Fruit fly (Drosophila melanogaster): ENCODE data around the gene CG1523.

The CG1523 gene

DNA sequence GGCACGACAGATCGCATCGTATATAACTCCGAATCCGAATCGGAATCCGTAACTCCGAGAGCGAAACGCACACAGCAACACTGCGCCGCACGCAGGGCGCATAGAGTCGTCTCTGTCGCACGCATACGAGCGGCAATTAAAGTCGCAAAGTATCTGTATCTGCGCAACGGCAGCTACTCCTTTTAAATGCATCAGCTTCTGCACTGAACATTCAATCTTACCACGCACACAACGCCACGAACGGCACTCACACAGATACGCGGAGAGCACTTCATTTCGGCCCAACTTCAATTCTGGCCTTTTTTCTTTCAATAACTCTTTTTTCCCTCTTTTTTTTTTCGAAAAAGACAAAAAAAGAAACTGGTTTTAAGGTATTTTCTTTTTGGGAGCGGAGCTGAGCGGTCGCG is 38.8 kb upstream of the CG1523 start:
- TF ChIP-seq CG17806 (tag; optimal IDR thresholded peaks at IDR 0.05), result peak; percentile 78
- TF ChIP-seq CG13204 (GFP tag; optimal IDR thresholded peaks at IDR 0.05), result peak; percentile 96
- peak; percentile 67 for TF ChIP-seq D1 (tag; optimal IDR thresholded peaks at IDR 0.05)
- peak; percentile 62 for TF ChIP-seq CG8301 (tag; optimal IDR thresholded peaks at IDR 0.05)
- TF ChIP-seq Pif1A (GFP tag; optimal IDR thresholded peaks at IDR 0.05), result peak; percentile 90
- TF ChIP-seq fd96Ca (GFP tag; IDR thresholded peaks at IDR 0.05), result peak; percentile 53
- TF ChIP-seq CG10348 (GFP tag; IDR thresholded peaks at IDR 0.05), result no peak
- TF ChIP-seq CG15710 (tag; optimal IDR thresholded peaks at IDR 0.05), result peak; percentile 87
- peak; percentile 88 for TF ChIP-seq CG8159 (tag; optimal IDR thresholded peaks at IDR 0.05)
- TF ChIP-seq CG14655 (GFP tag; optimal IDR thresholded peaks at IDR 0.05), result peak; percentile 78
- TF ChIP-seq CG4496 (GFP tag; IDR thresholded peaks at IDR 0.05), result peak; percentile 90
- peak; percentile 53 for TF ChIP-seq EcR (GFP tag; optimal IDR thresholded peaks at IDR 0.05)
- TF ChIP-seq CG9948 (tag; optimal IDR thresholded peaks at IDR 0.05), result peak; percentile 78
- peak; percentile 74 for TF ChIP-seq Pif1B (GFP tag; optimal IDR thresholded peaks at IDR 0.05)
- peak; percentile 53; the same call in 1 of the 2 replicates for TF ChIP-seq Ets98B (GFP tag; IDR thresholded peaks at IDR 0.05)
- TF ChIP-seq rn (GFP tag; IDR thresholded peaks at IDR 0.05), result no peak
- TF ChIP-seq CG32121 (GFP tag; IDR thresholded peaks at IDR 0.05), result peak; percentile 54
- peak; percentile 78 for TF ChIP-seq CG34367 (tag; optimal IDR thresholded peaks at IDR 0.05)
- peak; percentile 85 for TF ChIP-seq CG12605 (GFP tag; IDR thresholded peaks at IDR 0.05)
- peak; percentile 97 for TF ChIP-seq gl (tag; optimal IDR thresholded peaks at IDR 0.05)
- TF ChIP-seq Snoo (tag; optimal IDR thresholded peaks at IDR 0.05), result peak; percentile 70

DNA sequence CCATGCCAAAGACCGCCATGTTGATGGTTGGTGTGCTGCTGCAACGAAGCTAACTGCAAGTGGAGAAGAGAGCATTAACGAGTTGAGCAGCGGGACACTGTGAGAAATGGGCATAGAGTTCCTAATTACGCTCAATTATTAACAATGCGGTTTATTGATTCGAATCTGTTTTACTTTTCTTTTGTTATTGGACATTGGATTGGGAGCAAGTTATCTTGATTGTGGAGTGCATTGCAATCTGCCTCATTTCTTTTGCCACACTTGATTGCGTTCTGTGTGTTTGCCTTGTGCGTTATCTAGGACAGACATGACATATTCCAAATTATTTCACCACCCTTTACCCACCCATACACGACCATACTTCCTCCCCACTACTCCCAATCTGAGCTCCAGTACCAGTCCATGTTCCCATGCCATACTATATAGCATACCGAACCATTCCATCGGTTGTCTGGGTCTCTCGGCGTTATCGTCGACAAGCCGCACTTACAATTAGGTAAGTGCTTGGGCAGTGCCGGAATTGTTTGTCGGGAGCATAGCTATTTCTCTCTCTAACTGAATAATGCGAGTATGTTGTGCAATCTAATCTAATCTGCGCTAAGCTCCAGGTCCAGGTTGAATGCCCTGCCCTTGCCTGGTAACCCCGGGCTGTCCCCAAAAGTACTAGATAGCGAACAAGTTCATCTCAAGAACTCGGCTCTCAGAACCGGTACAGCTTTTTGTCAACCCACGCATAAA is 38.0 kb upstream of the CG1523 start:
- no peak for TF ChIP-seq D1 (tag; optimal IDR thresholded peaks at IDR 0.05)
- TF ChIP-seq gl (tag; optimal IDR thresholded peaks at IDR 0.05), result no peak
- TF ChIP-seq Pif1A (GFP tag; optimal IDR thresholded peaks at IDR 0.05), result peak; percentile 38
- peak; percentile 30; the same call in 1 of the 2 replicates for TF ChIP-seq CG32121 (GFP tag; IDR thresholded peaks at IDR 0.05)
- TF ChIP-seq fd96Ca (GFP tag; IDR thresholded peaks at IDR 0.05), result peak; percentile 86
- TF ChIP-seq Pif1B (GFP tag; optimal IDR thresholded peaks at IDR 0.05), result peak; percentile 22
- no peak for TF ChIP-seq EcR (GFP tag; optimal IDR thresholded peaks at IDR 0.05)
- peak; percentile 70 for TF ChIP-seq Ets98B (GFP tag; IDR thresholded peaks at IDR 0.05)
- TF ChIP-seq CG4496 (GFP tag; IDR thresholded peaks at IDR 0.05), result peak; percentile 68; the same call in 2 of the 3 replicates
- no peak for TF ChIP-seq Snoo (tag; optimal IDR thresholded peaks at IDR 0.05)
- TF ChIP-seq CG17806 (tag; optimal IDR thresholded peaks at IDR 0.05), result peak; percentile 37
- peak; percentile 48 for TF ChIP-seq CG34367 (tag; optimal IDR thresholded peaks at IDR 0.05)
- peak; percentile 43 for TF ChIP-seq CG8159 (tag; optimal IDR thresholded peaks at IDR 0.05)
- TF ChIP-seq CG15710 (tag; optimal IDR thresholded peaks at IDR 0.05), result peak; percentile 50
- TF ChIP-seq CG13204 (GFP tag; optimal IDR thresholded peaks at IDR 0.05), result no peak
- no peak for TF ChIP-seq rn (GFP tag; IDR thresholded peaks at IDR 0.05)
- peak; percentile 17 for TF ChIP-seq CG9948 (tag; optimal IDR thresholded peaks at IDR 0.05)
- peak; percentile 62 for TF ChIP-seq CG14655 (GFP tag; optimal IDR thresholded peaks at IDR 0.05)
- peak; percentile 16; the same call in 1 of the 2 replicates for TF ChIP-seq CG12605 (GFP tag; IDR thresholded peaks at IDR 0.05)
- TF ChIP-seq CG10348 (GFP tag; IDR thresholded peaks at IDR 0.05), result no peak
- TF ChIP-seq CG8301 (tag; optimal IDR thresholded peaks at IDR 0.05), result peak; percentile 68

DNA sequence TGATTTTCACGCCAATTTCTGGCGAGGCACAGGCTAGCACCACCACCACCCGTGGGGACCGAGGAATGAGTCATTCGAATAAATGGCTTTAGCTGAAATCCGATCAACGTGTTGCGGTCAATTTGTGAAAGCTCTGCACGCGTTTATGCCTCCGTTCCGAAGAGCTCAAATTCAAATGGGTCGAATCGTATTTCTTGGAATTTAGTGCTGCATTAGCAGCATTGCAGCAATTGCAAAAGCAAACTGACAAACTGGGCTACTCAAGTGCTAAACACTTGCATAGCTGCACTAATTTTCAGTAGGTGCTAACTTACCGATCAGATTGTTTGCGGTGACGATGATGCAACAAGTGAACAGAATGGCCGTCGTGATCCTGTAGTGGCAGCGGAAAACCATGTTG is 37.4 kb upstream of the CG1523 start:
- TF ChIP-seq CG34367 (tag; optimal IDR thresholded peaks at IDR 0.05) (no peak), CG4496 (GFP tag; IDR thresholded peaks at IDR 0.05) (0 out of 3 replicates have a peak, but pooled peaks have one; percentile 8)

DNA sequence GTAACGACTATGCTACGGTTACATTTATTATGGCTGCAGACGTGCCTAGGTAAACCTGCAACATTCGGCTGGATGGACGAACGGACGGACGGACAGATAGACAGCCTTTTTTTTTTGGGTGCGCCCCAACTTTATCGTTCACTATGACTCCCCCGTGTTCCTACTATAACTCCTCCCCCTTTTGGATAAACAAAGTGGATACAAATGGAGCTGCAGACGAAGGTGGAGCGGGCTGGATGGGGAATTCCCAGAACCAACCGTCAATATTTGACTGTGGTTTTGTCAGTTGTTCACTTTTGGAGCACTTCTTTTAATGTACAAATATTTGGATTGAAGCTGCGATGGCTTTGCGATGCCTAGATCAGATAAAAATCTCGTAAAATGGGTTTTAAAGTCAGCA is 36.7 kb upstream of the CG1523 start:
- TF ChIP-seq Pif1B (GFP tag; optimal IDR thresholded peaks at IDR 0.05) (no peak), CG12605 (GFP tag; IDR thresholded peaks at IDR 0.05) (no peak), CG8301 (tag; optimal IDR thresholded peaks at IDR 0.05) (no peak), EcR (GFP tag; optimal IDR thresholded peaks at IDR 0.05) (no peak)

DNA sequence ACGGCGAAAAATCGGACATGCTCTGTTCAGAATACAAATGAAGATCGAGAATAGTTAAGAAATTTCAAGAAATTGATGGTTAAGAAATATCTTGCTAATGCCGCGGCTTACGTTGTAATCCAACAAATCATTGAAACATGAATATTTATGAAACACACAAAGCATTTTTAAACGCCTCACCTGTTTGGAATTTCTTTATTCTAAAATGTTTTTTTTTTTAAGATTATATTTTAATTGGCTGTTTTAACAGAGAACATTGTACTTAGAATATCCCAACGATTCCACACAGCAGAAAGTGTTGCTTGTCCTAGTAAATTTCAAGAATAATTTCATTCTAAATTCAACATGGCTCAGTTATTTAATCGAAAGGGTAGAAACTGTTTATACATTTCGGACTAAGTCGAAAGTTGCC is 32.5 kb upstream of the CG1523 start:
- peak; percentile 33; the same call in 1 of the 2 replicates for TF ChIP-seq Ets98B (GFP tag; IDR thresholded peaks at IDR 0.05)
- peak; percentile 67 for TF ChIP-seq CG8159 (tag; optimal IDR thresholded peaks at IDR 0.05)
- TF ChIP-seq Snoo (tag; optimal IDR thresholded peaks at IDR 0.05), result no peak
- TF ChIP-seq CG17806 (tag; optimal IDR thresholded peaks at IDR 0.05), result peak; percentile 51
- TF ChIP-seq Pif1B (GFP tag; optimal IDR thresholded peaks at IDR 0.05), result peak; percentile 41
- TF ChIP-seq Pif1A (GFP tag; optimal IDR thresholded peaks at IDR 0.05), result peak; percentile 60
- TF ChIP-seq CG12605 (GFP tag; IDR thresholded peaks at IDR 0.05), result no peak
- TF ChIP-seq CG32121 (GFP tag; IDR thresholded peaks at IDR 0.05), result no peak
- no peak for TF ChIP-seq CG13204 (GFP tag; optimal IDR thresholded peaks at IDR 0.05)
- no peak for TF ChIP-seq EcR (GFP tag; optimal IDR thresholded peaks at IDR 0.05)
- peak; percentile 25 for TF ChIP-seq CG34367 (tag; optimal IDR thresholded peaks at IDR 0.05)
- no peak for TF ChIP-seq CG10348 (GFP tag; IDR thresholded peaks at IDR 0.05)
- no peak for TF ChIP-seq fd96Ca (GFP tag; IDR thresholded peaks at IDR 0.05)
- peak; percentile 68 for TF ChIP-seq CG8301 (tag; optimal IDR thresholded peaks at IDR 0.05)
- no peak for TF ChIP-seq CG4496 (GFP tag; IDR thresholded peaks at IDR 0.05)
- peak; percentile 83 for TF ChIP-seq CG14655 (GFP tag; optimal IDR thresholded peaks at IDR 0.05)
- peak; percentile 57 for TF ChIP-seq CG15710 (tag; optimal IDR thresholded peaks at IDR 0.05)
- TF ChIP-seq D1 (tag; optimal IDR thresholded peaks at IDR 0.05), result peak; percentile 14
- peak; percentile 63 for TF ChIP-seq CG9948 (tag; optimal IDR thresholded peaks at IDR 0.05)
- no peak for TF ChIP-seq gl (tag; optimal IDR thresholded peaks at IDR 0.05)
- no peak for TF ChIP-seq rn (GFP tag; IDR thresholded peaks at IDR 0.05)
